Worm (Caenorhabditis elegans) whole organism, late embryonic: ENCODE results near the gene fbxb-114.

ENCODE experiments used
- C08G9.2 ChIP-seq: sonication (generic microtip); optimal IDR thresholded peaks from 2 replicates; lab custom pipeline; 2016; ENCODE audit warnings: mild to moderate bottlenecking, missing genetic modification characterization, moderate library complexity, missing compliant biosample characterization
- C38D4.7 ChIP-seq: fragments of 200-800 bp; sonication (Bioruptor generic); optimal IDR thresholded peaks from 2 replicates; lab custom pipeline; 2018; ENCODE audit warnings: mild to moderate bottlenecking, missing genetic modification characterization, moderate library complexity, missing compliant biosample characterization
- F13H6.1 ChIP-seq: sonication (generic microtip); optimal IDR thresholded peaks from 2 replicates; lab custom pipeline; 2016; ENCODE audit warnings: missing genetic modification characterization, missing compliant biosample characterization
- K02D7.2 ChIP-seq: sonication (generic microtip); optimal IDR thresholded peaks from 2 replicates; lab custom pipeline; 2017; ENCODE audit warnings: mild to moderate bottlenecking, missing genetic modification characterization, missing compliant biosample characterization
- K09A11.1 ChIP-seq: sonication (generic microtip); optimal IDR thresholded peaks from 2 replicates; lab custom pipeline; 2017; ENCODE audit warnings: antibody characterized with exemption, mild to moderate bottlenecking, missing genetic modification characterization, missing compliant biosample characterization; ENCODE audit not compliant: insufficient read depth
- ceh-18 ChIP-seq: sonication (generic microtip); optimal IDR thresholded peaks from 2 replicates; lab custom pipeline; 2016; ENCODE audit warnings: missing genetic modification characterization, missing compliant biosample characterization
- ceh-19 ChIP-seq: fragments of 200-800 bp; sonication (Bioruptor generic); optimal IDR thresholded peaks from 2 replicates; lab custom pipeline; 2018; ENCODE audit warnings: mild to moderate bottlenecking, missing genetic modification characterization, missing compliant biosample characterization
- ceh-22 ChIP-seq: sonication (generic microtip); optimal IDR thresholded peaks from 2 replicates; lab custom pipeline; 2017; ENCODE audit warnings: missing biosample characterization, missing genetic modification characterization
- ceh-30 ChIP-seq: fragments of 150-350 bp; optimal IDR thresholded peaks from 2 replicates; lab custom pipeline; 2014; ENCODE audit warnings: missing biosample characterization, missing genetic modification characterization
- ceh-31 ChIP-seq: sonication (generic microtip); optimal IDR thresholded peaks from 2 replicates; lab custom pipeline; 2016; ENCODE audit warnings: missing genetic modification characterization, missing compliant biosample characterization
- ceh-34 ChIP-seq: sonication (generic microtip); optimal IDR thresholded peaks from 2 replicates; lab custom pipeline; 2016; ENCODE audit warnings: mild to moderate bottlenecking, missing genetic modification characterization, missing compliant biosample characterization
- ceh-45 ChIP-seq: fragments of 200-800 bp; sonication (Bioruptor generic); IDR thresholded peaks from 2 replicates; pipeline ENCODE4 v1.3.6; 2022; ENCODE audit warnings: missing genetic modification reagents, missing genetic modification characterization, missing compliant biosample characterization
- ceh-48 ChIP-seq: sonication (generic microtip); optimal IDR thresholded peaks from 2 replicates; lab custom pipeline; 2016; ENCODE audit warnings: missing genetic modification characterization, inconsistent platforms, missing compliant biosample characterization
- dmd-4 ChIP-seq: sonication (generic microtip); optimal IDR thresholded peaks from 2 replicates; lab custom pipeline; 2016; ENCODE audit warnings: borderline replicate concordance, missing genetic modification characterization, missing compliant biosample characterization
- dve-1 ChIP-seq: sonication (generic microtip); optimal IDR thresholded peaks from 2 replicates; lab custom pipeline; 2017; ENCODE audit warnings: antibody characterized with exemption, mild to moderate bottlenecking, missing genetic modification characterization, missing compliant biosample characterization
- elt-2 ChIP-seq: sonication (generic microtip); optimal IDR thresholded peaks from 2 replicates; lab custom pipeline; 2016; ENCODE audit warnings: missing genetic modification reagents, missing genetic modification characterization, missing compliant biosample characterization
- elt-4 ChIP-seq: sonication (generic microtip); optimal IDR thresholded peaks from 2 replicates; lab custom pipeline; 2016; ENCODE audit warnings: missing genetic modification characterization, missing compliant biosample characterization
- fax-1 ChIP-seq: sonication (generic microtip); optimal IDR thresholded peaks from 2 replicates; lab custom pipeline; 2016; ENCODE audit warnings: missing genotype, missing genetic modification characterization, missing compliant biosample characterization
- fkh-6 ChIP-seq: sonication (generic microtip); optimal IDR thresholded peaks from 2 replicates; lab custom pipeline; 2016; ENCODE audit warnings: missing genetic modification characterization, missing compliant biosample characterization
- gmeb-2 ChIP-seq: sonication (generic microtip); optimal IDR thresholded peaks from 2 replicates; lab custom pipeline; 2016; ENCODE audit warnings: missing genetic modification characterization, inconsistent platforms, missing compliant biosample characterization
- hlh-15 ChIP-seq: sonication (generic microtip); optimal IDR thresholded peaks from 2 replicates; lab custom pipeline; 2016; ENCODE audit warnings: missing genetic modification characterization, missing compliant biosample characterization
- hlh-30 ChIP-seq: sonication (generic microtip); optimal IDR thresholded peaks from 2 replicates; lab custom pipeline; 2017; ENCODE audit warnings: antibody characterized with exemption, missing genetic modification characterization, missing compliant biosample characterization; ENCODE audit not compliant: insufficient read depth
- madf-2 ChIP-seq: sonication (generic microtip); optimal IDR thresholded peaks from 2 replicates; lab custom pipeline; 2017; ENCODE audit warnings: missing genetic modification characterization, missing compliant biosample characterization
- mec-3 ChIP-seq: sonication (generic microtip); optimal IDR thresholded peaks from 2 replicates; lab custom pipeline; 2016; ENCODE audit warnings: borderline replicate concordance, missing genetic modification characterization, missing compliant biosample characterization
- pha-2 ChIP-seq: sonication (generic microtip); optimal IDR thresholded peaks from 2 replicates; lab custom pipeline; 2017; ENCODE audit warnings: mild to moderate bottlenecking, missing genetic modification characterization, missing compliant biosample characterization
- pros-1 ChIP-seq: fragments of 150-350 bp; optimal IDR thresholded peaks from 2 replicates; lab custom pipeline; 2014; ENCODE audit warnings: missing biosample characterization, missing genetic modification reagents, missing genetic modification characterization
- sdc-2 ChIP-seq: sonication (generic microtip); optimal IDR thresholded peaks from 2 replicates; lab custom pipeline; 2016; ENCODE audit warnings: missing genotype, missing genetic modification characterization, missing compliant biosample characterization
- sox-2 ChIP-seq: fragments of 200-800 bp; sonication (Bioruptor generic); IDR thresholded peaks from 2 replicates; pipeline ENCODE4 v1.3.6; 2022; ENCODE audit warnings: missing genetic modification reagents, missing genetic modification characterization, missing compliant biosample characterization
- syd-9 ChIP-seq: sonication (generic microtip); optimal IDR thresholded peaks from 2 replicates; lab custom pipeline; 2016; ENCODE audit warnings: mild to moderate bottlenecking, missing genetic modification characterization, moderate library complexity, missing compliant biosample characterization
- tbx-2 ChIP-seq: sonication (generic microtip); optimal IDR thresholded peaks from 2 replicates; lab custom pipeline; 2016; ENCODE audit warnings: missing genetic modification characterization, missing compliant biosample characterization
- unc-42 ChIP-seq: sonication (generic microtip); optimal IDR thresholded peaks from 2 replicates; lab custom pipeline; 2016; ENCODE audit warnings: missing genotype, missing genetic modification characterization, missing compliant biosample characterization

The fbxb-114 gene

DNA sequence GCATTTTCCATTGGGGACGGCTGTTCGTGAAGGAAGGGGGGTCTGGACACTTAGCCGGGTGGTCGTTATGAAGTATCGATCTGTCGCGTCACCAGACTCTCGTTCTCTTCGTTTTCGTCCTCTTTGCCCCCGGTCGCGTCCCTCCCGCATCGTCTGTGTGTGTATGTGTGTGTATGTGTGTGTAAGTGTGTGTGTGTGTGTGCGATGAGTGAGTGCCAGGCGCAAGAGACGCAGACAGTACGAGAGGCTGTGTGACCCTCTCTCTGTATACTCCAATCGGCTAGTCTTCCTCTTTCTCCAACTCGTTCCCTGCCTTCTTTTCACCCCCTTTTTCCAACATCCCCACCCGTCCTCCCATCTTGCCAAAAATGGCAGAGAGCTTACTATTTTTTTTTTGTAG is 39.8 kb downstream of the fbxb-114 start (continued):
- TF ChIP-seq ceh-30 (tag; lab: Kevin White, UChicago) (no peak), C38D4.7 (GFP tag; lab: Kevin White, UChicago) (no peak), sox-2 (0 out of 2 replicates have a peak, but pooled peaks have one; percentile 5), hlh-30 (tag; lab: Kevin White, UChicago) (peak; percentile 87), ceh-48 (peak; percentile 91), mec-3 (tag; lab: Kevin White, UChicago) (no peak), dve-1 (tag; lab: Kevin White, UChicago) (peak; percentile 59), madf-2 (tag; lab: Kevin White, UChicago) (peak; percentile 51), sdc-2 (peak; percentile 85), fkh-6 (peak; percentile 55), pha-2 (peak; percentile 6), ceh-18 (peak; percentile 86), K02D7.2 (no peak)

DNA sequence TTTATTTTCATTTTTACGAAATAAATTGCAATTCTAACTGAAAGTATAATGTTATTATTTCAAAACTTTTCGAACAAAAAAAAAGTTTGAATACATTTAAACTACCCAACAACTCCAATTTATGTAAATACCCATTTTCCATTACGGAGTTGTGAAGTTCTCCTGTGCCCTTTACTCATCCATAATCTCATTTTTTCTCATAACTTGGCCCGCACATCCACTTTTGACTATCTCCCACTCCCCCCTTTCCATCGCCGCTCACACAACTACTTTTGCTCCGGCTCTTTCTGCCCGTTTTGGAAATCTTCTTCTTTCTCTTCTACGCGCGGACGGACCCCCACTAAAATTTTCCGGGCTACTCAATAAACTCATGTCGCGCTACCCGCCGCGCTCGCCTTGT is 41.0 kb downstream of the fbxb-114 start:
- no peak for TF ChIP-seq ceh-31 (tag; lab: Kevin White, UChicago)
- TF ChIP-seq fax-1 (tag; lab: Kevin White, UChicago), result no peak
- TF ChIP-seq unc-42 (tag; lab: Kevin White, UChicago), result peak; percentile 89
- no peak for TF ChIP-seq K02D7.2
- TF ChIP-seq pha-2, result no peak

DNA sequence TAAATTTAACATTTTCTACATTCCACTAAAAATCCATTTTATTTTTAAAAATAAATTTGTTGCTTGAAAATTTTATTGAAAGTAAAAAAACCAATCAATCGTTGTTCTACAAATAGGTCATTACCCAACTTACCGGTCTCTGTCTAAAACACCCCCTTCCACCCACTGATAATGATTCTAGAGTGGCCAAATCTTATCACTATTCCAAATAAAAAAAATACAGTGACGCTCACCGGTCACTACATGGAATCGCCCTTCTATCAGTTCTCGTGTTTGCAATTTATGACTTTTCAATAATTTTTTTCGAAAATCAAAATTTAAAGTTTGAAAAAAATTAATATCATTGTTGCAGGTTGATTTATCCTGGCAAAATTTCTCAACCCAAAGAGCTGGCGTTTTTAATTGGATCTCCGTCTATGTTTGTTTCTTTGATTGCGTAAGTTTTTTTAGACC is 41.9 kb downstream of the fbxb-114 start, which contains the start of the genes F52G3.1 and F52G3.7:
Gene F52G3.1, plus strand, starts transcription at position 353 of the 453 bp plus-strand sequence.
Gene F52G3.7, plus strand, starts transcription at position 403 of the 453 bp plus-strand sequence.
- TF ChIP-seq elt-2 (tag; lab: Kevin White, UChicago), result peak; percentile 51
- TF ChIP-seq F13H6.1 (tag; lab: Kevin White, UChicago), result no peak

DNA sequence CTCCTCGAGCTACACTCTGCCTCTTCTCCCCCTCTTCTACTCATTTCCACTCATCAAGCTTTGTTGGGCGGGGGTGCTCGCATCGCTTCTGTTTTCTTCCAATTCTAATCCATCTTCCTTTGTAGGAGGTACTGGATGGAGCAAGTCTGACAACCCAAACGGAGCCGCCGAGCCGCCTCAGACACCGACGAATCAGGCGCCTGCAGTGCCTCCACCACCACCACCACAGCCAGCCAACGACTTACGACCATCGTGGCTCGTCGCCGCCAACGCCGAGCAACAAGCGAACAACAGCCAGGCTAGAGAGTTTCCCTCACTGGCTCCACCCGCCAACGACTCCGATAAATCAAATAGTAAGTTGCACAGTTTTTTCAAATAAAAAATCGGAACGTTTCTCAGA is 44.3 kb downstream of the fbxb-114 start:
- TF ChIP-seq elt-4 (tag; lab: Kevin White, UChicago) (peak; percentile 13), unc-42 (tag; lab: Kevin White, UChicago) (no peak), C08G9.2 (tag; lab: Kevin White, UChicago) (peak; percentile 5), ceh-34 (peak; percentile 2), ceh-48 (no peak)

DNA sequence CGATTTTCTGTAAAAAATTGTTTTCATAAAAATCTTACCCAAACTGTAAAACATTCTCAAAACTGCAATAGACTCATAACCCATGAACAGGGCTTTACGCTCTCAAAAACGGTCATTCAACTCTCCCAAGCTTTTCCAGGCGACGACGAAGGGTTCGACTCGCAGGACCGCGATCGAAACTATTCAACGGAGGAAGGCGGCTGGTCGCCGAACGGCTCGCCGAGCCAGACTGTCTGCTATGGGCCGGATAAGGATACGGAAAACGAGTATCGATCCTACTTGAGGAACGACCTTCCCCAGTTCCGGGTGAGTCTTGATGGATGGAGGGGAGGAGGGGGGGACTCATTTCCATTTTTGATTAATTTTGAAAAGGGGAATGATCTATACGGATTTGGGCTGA is 46.2 kb downstream of the fbxb-114 start:
- TF ChIP-seq K09A11.1 (tag; lab: Kevin White, UChicago) (no peak), pros-1 (no peak), ceh-30 (tag; lab: Kevin White, UChicago) (no peak), ceh-22 (tag; lab: Kevin White, UChicago) (no peak), dve-1 (tag; lab: Kevin White, UChicago) (no peak), syd-9 (no peak), hlh-15 (no peak), ceh-48 (no peak), dmd-4 (tag; lab: Kevin White, UChicago) (no peak), tbx-2 (no peak), ceh-19 (GFP tag; lab: Kevin White, UChicago) (no peak), gmeb-2 (tag; lab: Kevin White, UChicago) (no peak), ceh-45 (GFP tag; lab: Robert Waterston, UW) (no peak), sox-2 (no peak), fax-1 (tag; lab: Kevin White, UChicago) (no peak)
